Worm (Caenorhabditis elegans) whole organism, late embryonic: ENCODE results near the gene Y82E9BR.3.
A peak's percentile ranks its signal among the peaks of the same experiment; 100 is the strongest.

ENCODE experiments used
- Y22D7AL.16 ChIP-seq: sonication (generic microtip); optimal IDR thresholded peaks from 2 replicates; lab custom pipeline; 2016; ENCODE audit warnings: missing genetic modification characterization, missing compliant biosample characterization
- ceh-19 ChIP-seq: fragments of 200-800 bp; sonication (Bioruptor generic); optimal IDR thresholded peaks from 2 replicates; lab custom pipeline; 2018; ENCODE audit warnings: mild to moderate bottlenecking, missing genetic modification characterization, missing compliant biosample characterization
- ceh-6 ChIP-seq: fragments of 200-800 bp; sonication (Bioruptor generic); optimal IDR thresholded peaks from 2 replicates; lab custom pipeline; 2018; ENCODE audit warnings: mild to moderate bottlenecking, missing genetic modification characterization, missing compliant biosample characterization
- dmd-4 ChIP-seq: sonication (generic microtip); optimal IDR thresholded peaks from 2 replicates; lab custom pipeline; 2016; ENCODE audit warnings: borderline replicate concordance, missing genetic modification characterization, missing compliant biosample characterization
- dve-1 ChIP-seq: sonication (generic microtip); optimal IDR thresholded peaks from 2 replicates; lab custom pipeline; 2017; ENCODE audit warnings: antibody characterized with exemption, mild to moderate bottlenecking, missing genetic modification characterization, missing compliant biosample characterization
- ets-4 ChIP-seq: sonication (generic microtip); optimal IDR thresholded peaks from 2 replicates; lab custom pipeline; 2016; ENCODE audit warnings: missing genetic modification characterization, missing compliant biosample characterization
- fax-1 ChIP-seq: sonication (generic microtip); optimal IDR thresholded peaks from 2 replicates; lab custom pipeline; 2016; ENCODE audit warnings: missing genotype, missing genetic modification characterization, missing compliant biosample characterization
- nhr-11 ChIP-seq: fragments of 150-350 bp; optimal IDR thresholded peaks from 2 replicates; lab custom pipeline; 2014; ENCODE audit warnings: missing biosample characterization, missing genetic modification characterization
- pha-2 ChIP-seq: sonication (generic microtip); optimal IDR thresholded peaks from 2 replicates; lab custom pipeline; 2017; ENCODE audit warnings: mild to moderate bottlenecking, missing genetic modification characterization, missing compliant biosample characterization
- sox-4 ChIP-seq: sonication (generic microtip); optimal IDR thresholded peaks from 2 replicates; lab custom pipeline; 2017; ENCODE audit warnings: mild to moderate bottlenecking, missing genetic modification characterization, inconsistent platforms, missing compliant biosample characterization
- unc-55 ChIP-seq: sonication (generic microtip); optimal IDR thresholded peaks from 2 replicates; lab custom pipeline; 2017; ENCODE audit warnings: missing biosample characterization, missing genetic modification reagents, missing genetic modification characterization

DNA sequence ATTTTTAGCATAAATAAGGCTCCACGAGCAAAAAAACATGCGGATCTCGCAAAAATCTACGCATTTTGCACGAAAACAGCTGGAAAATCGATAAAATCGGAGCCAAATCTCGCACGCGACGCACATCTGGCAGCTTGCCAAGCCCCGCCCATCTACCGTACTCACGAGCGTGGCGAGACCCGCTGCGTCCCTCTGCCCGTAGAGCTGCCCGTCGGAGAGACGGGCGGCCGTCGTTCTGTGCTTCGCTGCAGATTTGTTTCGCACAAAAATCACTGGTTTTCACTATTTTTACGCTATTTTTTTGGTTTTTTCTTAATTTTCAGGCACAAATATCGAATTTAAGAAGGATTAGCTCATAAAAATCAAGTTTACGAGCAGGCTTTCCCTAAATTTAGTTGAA, 287 bp upstream of the Y82E9BR.3 start:
- TF ChIP-seq Y22D7AL.16 (tag; lab: Kevin White, UChicago) (no peak), dve-1 (tag; lab: Kevin White, UChicago) (peak; percentile 41), ceh-19 (GFP tag; lab: Kevin White, UChicago) (no peak), unc-55 (GFP tag; lab: Kevin White, UChicago) (peak; percentile 7), dmd-4 (tag; lab: Kevin White, UChicago) (no peak), ceh-6 (GFP tag; lab: Kevin White, UChicago) (no peak), pha-2 (tag; lab: Kevin White, UChicago) (no peak), sox-4 (no peak), ets-4 (tag; lab: Kevin White, UChicago) (no peak), fax-1 (tag; lab: Kevin White, UChicago) (no peak), nhr-11 (tag; lab: Kevin White, UChicago) (no peak)
